Fruit fly (Drosophila melanogaster) whole organism, adult: Measurements from ENCODE around the gene Cdlc2.

Experiments used
- kay ChIP-seq: fragments of 200-800 bp; sonication (Bioruptor generic); peaks from one replicate; lab custom pipeline; 2016; ENCODE audit warnings: missing biosample characterization, missing genetic modification characterization, borderline replicate concordance
- ovo ChIP-seq: fragments of 200-800 bp; sonication (Bioruptor generic); optimal IDR thresholded peaks from 2 replicates; lab custom pipeline; 2016; ENCODE audit warnings: missing biosample characterization, missing genetic modification characterization

DNA sequence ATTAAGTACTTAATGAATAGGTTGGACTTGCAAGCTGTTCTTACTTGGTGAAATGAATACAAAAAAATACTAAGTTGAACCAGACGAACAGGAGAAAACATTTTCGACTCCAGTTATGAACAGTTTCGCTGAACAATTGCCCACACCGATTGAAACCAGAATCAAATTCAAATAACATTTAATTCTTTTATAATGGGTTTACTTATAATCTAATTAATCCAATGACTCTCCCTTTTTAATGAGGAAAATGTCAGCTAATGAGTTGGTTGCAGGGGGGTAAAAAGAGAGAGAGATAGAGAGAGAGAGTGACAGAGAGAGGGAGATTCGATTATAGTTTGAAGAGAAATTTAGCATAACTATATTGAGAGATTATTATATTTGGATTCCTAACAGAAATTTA lies 2.2 kb upstream of the Cdlc2 start, which contains the start of gene CG33923:
- TF ChIP-seq kay (GFP tag; lab: Kevin White, UChicago): no peak
- TF ChIP-seq ovo (GFP tag; lab: Kevin White, UChicago): no peak
